Fruit fly (Drosophila melanogaster): Measurements from ENCODE around the gene IFT57.

- TF ChIP-seq luna (GFP tag; optimal IDR thresholded peaks at IDR 0.05) (no peak), Asciz (GFP tag; optimal IDR thresholded peaks at IDR 0.05) (no peak), CG17186 (GFP tag; optimal IDR thresholded peaks at IDR 0.05) (no peak)
These were observed 36.8 kb downstream of the IFT57 start for dm6 chr2L:3567394-3567793.
